Fruit fly (Drosophila melanogaster) whole organism, embryonic: ENCODE measurements around the gene slif.

Experiments used
- CG10654 ChIP-seq: fragments of 200-800 bp; sonication (Bioruptor generic); optimal IDR thresholded peaks from 2 replicates; lab custom pipeline; 2016; ENCODE audit warnings: missing biosample characterization, missing genetic modification characterization
- CG13296 ChIP-seq: fragments of 200-800 bp; sonication (Bioruptor generic); optimal IDR thresholded peaks from 3 replicates; lab custom pipeline; 2018; ENCODE audit warnings: missing biosample characterization, mild to moderate bottlenecking, missing genetic modification characterization
- CG2129 ChIP-seq: fragments of 200-800 bp; sonication (Bioruptor generic); IDR thresholded peaks from 2 replicates; pipeline ENCODE4 v1.3.6; 2022; ENCODE audit warnings: missing biosample characterization, missing genetic modification characterization; ENCODE audit not compliant: partially characterized antibody
- CG6854 ChIP-seq: fragments of 200-800 bp; sonication (Bioruptor generic); optimal IDR thresholded peaks from 3 replicates; lab custom pipeline; 2017; ENCODE audit warnings: missing biosample characterization, mild to moderate bottlenecking, missing genetic modification characterization
- Hr3 ChIP-seq: fragments of 200-800 bp; sonication (Bioruptor generic); optimal IDR thresholded peaks from 3 replicates; lab custom pipeline; 2016; ENCODE audit warnings: missing biosample characterization, missing genetic modification characterization
- Xbp1 ChIP-seq: fragments of 200-800 bp; sonication (Bioruptor generic); optimal IDR thresholded peaks from 3 replicates; lab custom pipeline; 2016; ENCODE audit warnings: missing biosample characterization, mild to moderate bottlenecking, missing genetic modification characterization

dm6 chr3L:22878723-22879343 lies 2.0 kb upstream of the slif start, which contains the start of the genes Chro and Ssl1:
- peak; percentile 100 for TF ChIP-seq Hr3 (GFP tag; lab: Kevin White, UChicago)
- TF ChIP-seq CG10654 (GFP tag; lab: Kevin White, UChicago): peak; percentile 100
- peak; percentile 100 for TF ChIP-seq CG13296
- TF ChIP-seq CG6854 (GFP tag; lab: Kevin White, UChicago): peak; percentile 100
- TF ChIP-seq Xbp1 (GFP tag; lab: Kevin White, UChicago): peak; percentile 100
- TF ChIP-seq CG2129 (GFP tag; lab: Robert Waterston, UW): no peak
